Worm (Caenorhabditis elegans) whole organism, L3 larva: ENCODE measurements around the gene F01D5.5.

Source experiments
- ama-1 ChIP-seq: fragments of 150-350 bp; optimal IDR thresholded peaks from 2 replicates; lab custom pipeline; 2018
- ceh-82 ChIP-seq: fragments of 150-350 bp; optimal IDR thresholded peaks from 2 replicates; lab custom pipeline; 2014; ENCODE audit warnings: missing biosample characterization, missing genetic modification characterization
- ceh-9 ChIP-seq: sonication (generic microtip); optimal IDR thresholded peaks from 2 replicates; lab custom pipeline; 2018; ENCODE audit warnings: missing biosample characterization, missing genetic modification characterization
- fos-1 ChIP-seq: fragments of 150-350 bp; optimal IDR thresholded peaks from 2 replicates; lab custom pipeline; 2014; ENCODE audit warnings: missing biosample characterization, missing genetic modification characterization
- lin-15B ChIP-seq: fragments of 150-350 bp; optimal IDR thresholded peaks from 2 replicates; lab custom pipeline; 2014; ENCODE audit warnings: missing biosample characterization, missing genetic modification characterization
- nhr-11 ChIP-seq: fragments of 150-350 bp; optimal IDR thresholded peaks from 2 replicates; lab custom pipeline; 2014; ENCODE audit warnings: missing biosample characterization, missing genetic modification characterization
- nhr-12 ChIP-seq: fragments of 150-350 bp; optimal IDR thresholded peaks from 2 replicates; lab custom pipeline; 2014; ENCODE audit warnings: missing biosample characterization, missing genetic modification characterization
- nhr-25 ChIP-seq: sonication (generic microtip); optimal IDR thresholded peaks from 2 replicates; lab custom pipeline; 2017; ENCODE audit warnings: missing biosample characterization, missing genetic modification characterization
- sea-2 ChIP-seq: fragments of 150-350 bp; sonication (generic microtip); optimal IDR thresholded peaks from 4 replicates; lab custom pipeline; 2014; ENCODE audit warnings: missing biosample characterization, missing genetic modification reagents, missing genetic modification characterization
- snpc-4 ChIP-seq: fragments of 150-350 bp; optimal IDR thresholded peaks from 2 replicates; lab custom pipeline; 2014; ENCODE audit warnings: missing biosample characterization, missing genetic modification characterization
- unc-39 ChIP-seq: sonication (generic microtip); optimal IDR thresholded peaks from 4 replicates; lab custom pipeline; 2017; ENCODE audit warnings: missing biosample characterization, missing genetic modification characterization
- ztf-4 ChIP-seq: fragments of 150-350 bp; optimal IDR thresholded peaks from 2 replicates; lab custom pipeline; 2014; ENCODE audit warnings: missing biosample characterization, missing genetic modification characterization

ce11 chrII:14016865-14017264, 14.8 kb upstream of the F01D5.5 start, which contains the start of gene cyp-37A1:
- TF ChIP-seq nhr-12: no peak
- no peak for TF ChIP-seq nhr-11
- TF ChIP-seq nhr-25 (tag; lab: Kevin White, UChicago): no peak
- TF ChIP-seq snpc-4 (tag; lab: Kevin White, UChicago): no peak
- TF ChIP-seq unc-39 (tag; lab: Kevin White, UChicago): no peak
- TF ChIP-seq ama-1: no peak
- TF ChIP-seq lin-15B (tag; lab: Kevin White, UChicago): no peak
- no peak for TF ChIP-seq ztf-4 (tag; lab: Kevin White, UChicago)
- no peak for TF ChIP-seq fos-1 (tag; lab: Kevin White, UChicago)
- no peak for TF ChIP-seq sea-2 (GFP tag; lab: Kevin White, UChicago)
- no peak for TF ChIP-seq ceh-9 (tag; lab: Kevin White, UChicago)
- no peak for TF ChIP-seq ceh-82 (tag; lab: Kevin White, UChicago)
